Worm (Caenorhabditis elegans) whole organism, L4/young adult: Measurements from ENCODE around the gene egl-9.
A peak's percentile ranks its signal among the peaks of the same experiment; 100 is the strongest.

Experiments used
- W03F9.2 ChIP-seq: fragments of 150-350 bp; optimal IDR thresholded peaks from 2 replicates; lab custom pipeline; 2014; ENCODE audit warnings: missing biosample characterization, missing genetic modification characterization
- dao-5 ChIP-seq: sonication (generic microtip); optimal IDR thresholded peaks from 2 replicates; lab custom pipeline; 2016; ENCODE audit warnings: missing genotype, missing genetic modification characterization, moderate library complexity, missing compliant biosample characterization
- him-1 ChIP-seq: sonication (generic microtip); optimal IDR thresholded peaks from 2 replicates; lab custom pipeline; 2016; ENCODE audit warnings: missing genotype, missing genetic modification reagents, missing genetic modification characterization, missing compliant biosample characterization

Gene egl-9

ce11 chrV:10468190-10468589 is at the start of gene egl-9:
Gene egl-9, plus strand, starts transcription at chrV:10468517.
- TF ChIP-seq him-1: no peak
- TF ChIP-seq dao-5 (tag; lab: Kevin White, UChicago): no peak
- no peak for TF ChIP-seq W03F9.2 (tag; lab: Kevin White, UChicago)

- no peak for TF ChIP-seq dao-5 (tag; lab: Kevin White, UChicago)
These were observed 49.4 kb upstream of the egl-9 start, which contains the start of gene F15H10.5 for ce11 chrV:10418961-10419360. Gene F15H10.5, minus strand, starts transcription at chrV:10419061.

ce11 chrV:10421802-10422201 is 46.5 kb upstream of the egl-9 start, which contains the start of gene col-13:
Gene col-13, minus strand, starts transcription at chrV:10421902.
- TF ChIP-seq dao-5 (tag; lab: Kevin White, UChicago): no peak
- TF ChIP-seq him-1: no peak
- TF ChIP-seq W03F9.2 (tag; lab: Kevin White, UChicago): no peak

DNA sequence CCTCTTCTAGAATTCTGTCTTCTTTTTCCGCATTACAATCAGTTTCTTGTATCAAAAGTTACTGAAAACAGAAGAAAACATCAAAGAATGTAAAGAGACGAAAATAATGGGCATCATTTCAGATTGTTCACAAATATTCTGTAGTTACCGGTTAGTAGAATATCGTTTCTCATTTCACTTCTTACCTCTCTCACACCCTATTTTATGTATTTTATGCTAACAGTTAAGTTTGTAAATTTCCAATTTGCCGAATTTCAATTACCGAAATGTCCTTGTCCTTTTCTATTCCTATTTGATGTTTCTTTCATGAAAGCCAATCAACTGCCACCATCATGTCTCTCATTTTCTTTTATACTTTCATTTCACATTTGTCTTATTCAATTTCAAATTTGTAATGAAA is 44.8 kb upstream of the egl-9 start:
- TF ChIP-seq dao-5 (tag; lab: Kevin White, UChicago) (no peak), him-1 (no peak), W03F9.2 (tag; lab: Kevin White, UChicago) (no peak)

DNA sequence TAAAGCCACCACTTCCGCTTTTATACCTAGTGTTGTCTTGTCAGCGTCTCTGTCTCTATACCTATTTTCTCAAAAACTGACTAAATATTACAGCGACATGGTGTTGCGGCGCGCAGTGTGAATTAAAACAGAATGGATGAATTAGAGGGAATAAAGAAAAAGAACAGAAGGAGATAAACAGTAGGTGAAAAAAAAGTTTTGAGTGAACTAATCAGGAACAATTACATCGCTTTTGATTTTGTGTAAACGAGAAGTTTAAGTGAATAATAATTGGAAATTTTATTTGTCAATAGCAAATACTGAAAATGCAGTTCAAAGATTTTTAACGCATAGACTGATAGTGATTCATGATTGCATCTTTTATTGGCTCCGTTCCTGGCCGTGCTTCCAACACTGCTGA is 43.2 kb upstream of the egl-9 start, which contains the start of gene col-12:
Gene col-12 (minus strand): TSS at position 101 of the 400 bp plus-strand sequence.
- TF ChIP-seq W03F9.2 (tag; lab: Kevin White, UChicago): no peak
- no peak for TF ChIP-seq him-1
- no peak for TF ChIP-seq dao-5 (tag; lab: Kevin White, UChicago)

- TF ChIP-seq him-1: no peak
- TF ChIP-seq W03F9.2 (tag; lab: Kevin White, UChicago): peak; percentile 23
These were observed 42.1 kb upstream of the egl-9 start, which contains the start of gene apc-10 for ce11 chrV:10426253-10426652. Gene apc-10, minus strand, starts transcription at chrV:10426353.

- TF ChIP-seq W03F9.2 (tag; lab: Kevin White, UChicago) (no peak), dao-5 (tag; lab: Kevin White, UChicago) (no peak), him-1 (no peak)
These were observed 39.7 kb upstream of the egl-9 start, which contains the start of gene tag-314 for ce11 chrV:10428608-10429007. Gene tag-314, minus strand, starts transcription at chrV:10428708.

ce11 chrV:10432607-10433006 is 35.7 kb upstream of the egl-9 start:
- TF ChIP-seq him-1: no peak
- TF ChIP-seq W03F9.2 (tag; lab: Kevin White, UChicago): no peak
- no peak for TF ChIP-seq dao-5 (tag; lab: Kevin White, UChicago)

DNA sequence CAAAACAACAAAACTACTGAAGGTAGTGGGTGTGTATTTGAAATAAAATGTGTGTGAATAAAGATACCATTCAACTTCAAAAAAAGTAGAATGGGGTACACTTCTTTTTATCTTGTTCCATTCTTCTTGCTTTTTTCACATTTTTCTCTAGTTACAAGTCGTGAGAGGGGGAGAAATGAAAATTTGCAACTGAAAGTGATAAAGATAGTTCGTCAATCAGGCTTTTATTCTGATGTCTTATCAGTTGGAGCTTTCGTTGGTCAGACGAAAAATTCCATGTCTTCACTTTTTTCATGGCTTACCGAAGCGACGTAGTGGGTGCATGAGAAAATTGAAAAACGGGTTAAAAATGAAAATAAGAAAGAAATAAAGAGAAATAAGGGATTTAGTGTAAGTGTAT is 34.6 kb upstream of the egl-9 start, which contains the start of gene Y32F6A.4:
Gene Y32F6A.4 (minus strand): TSS at position 347 of the 400 bp plus-strand sequence.
- TF ChIP-seq him-1 (no peak), dao-5 (tag; lab: Kevin White, UChicago) (no peak), W03F9.2 (tag; lab: Kevin White, UChicago) (no peak)

DNA sequence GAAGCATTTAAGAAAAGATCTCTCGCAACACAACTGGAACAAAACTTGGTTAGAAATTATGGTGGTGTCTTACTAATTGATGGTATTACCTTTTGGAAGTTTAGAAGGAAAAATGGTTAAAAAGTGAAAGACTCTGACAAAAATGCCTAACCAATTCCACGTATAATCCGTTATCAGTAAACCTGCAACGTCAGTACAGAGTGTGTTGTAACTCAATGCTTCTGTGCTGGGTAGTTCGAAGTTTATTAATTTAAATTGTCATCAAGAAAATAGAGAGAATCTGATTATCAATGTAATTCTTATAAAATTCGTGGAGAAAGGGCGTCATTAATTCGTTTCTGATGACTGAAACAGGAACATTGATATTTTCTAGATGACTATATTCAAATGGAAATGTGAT is 33.1 kb upstream of the egl-9 start:
- TF ChIP-seq W03F9.2 (tag; lab: Kevin White, UChicago) (no peak), dao-5 (tag; lab: Kevin White, UChicago) (no peak), him-1 (no peak)

ce11 chrV:10436612-10437011 is 31.7 kb upstream of the egl-9 start, which contains the start of gene set-22:
Gene set-22, plus strand, starts transcription at chrV:10436912.
- TF ChIP-seq W03F9.2 (tag; lab: Kevin White, UChicago): no peak
- TF ChIP-seq him-1: no peak
- no peak for TF ChIP-seq dao-5 (tag; lab: Kevin White, UChicago)

- TF ChIP-seq dao-5 (tag; lab: Kevin White, UChicago) (no peak), him-1 (no peak), W03F9.2 (tag; lab: Kevin White, UChicago) (no peak)
These were observed 27.6 kb upstream of the egl-9 start, which contains the start of gene snf-10 for ce11 chrV:10440723-10441122. Gene snf-10, minus strand, starts transcription at chrV:10440823.

- TF ChIP-seq him-1 (no peak), dao-5 (tag; lab: Kevin White, UChicago) (no peak), W03F9.2 (tag; lab: Kevin White, UChicago) (no peak)
These were observed 26.9 kb upstream of the egl-9 start, which contains the start of gene pap-1 for ce11 chrV:10441135-10442024. Gene pap-1, plus strand, starts transcription at chrV:10441974.

DNA sequence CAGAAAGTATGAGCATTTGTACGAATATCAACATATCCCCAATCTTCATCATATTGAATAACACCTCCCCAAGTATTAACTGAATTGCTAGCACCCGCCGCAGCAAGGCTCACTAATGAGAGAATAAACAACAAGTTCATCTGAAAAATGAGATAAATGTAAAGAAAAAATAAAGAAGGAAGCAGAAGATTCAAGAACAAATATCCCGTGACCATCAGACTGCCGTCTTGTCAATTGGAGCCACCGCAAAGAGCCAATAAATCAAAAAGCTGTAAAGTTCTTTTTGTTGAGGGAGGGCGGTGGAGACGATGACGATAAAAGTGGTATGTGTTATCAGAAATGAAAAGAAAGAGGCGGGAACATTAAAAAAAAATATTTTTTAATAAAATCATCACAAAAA is 14.9 kb upstream of the egl-9 start, which contains the start of gene Y32F6A.5:
Gene Y32F6A.5 (minus strand): TSS at position 140 of the 400 bp plus-strand sequence.
- no peak for TF ChIP-seq dao-5 (tag; lab: Kevin White, UChicago)
